Worm (Caenorhabditis elegans) whole organism, L2 larva: Measurements from ENCODE around the gene Y17G7B.3.

Source experiments
- C34F6.9 ChIP-seq: fragments of 150-350 bp; optimal IDR thresholded peaks from 2 replicates; lab custom pipeline; 2014; ENCODE audit warnings: missing biosample characterization, missing genetic modification characterization
- F13H6.1 ChIP-seq: sonication (generic microtip); optimal IDR thresholded peaks from 2 replicates; lab custom pipeline; 2016; ENCODE audit warnings: missing genetic modification characterization, missing compliant biosample characterization
- R02D3.7 ChIP-seq: fragments of 150-350 bp; optimal IDR thresholded peaks from 2 replicates; lab custom pipeline; 2014; ENCODE audit warnings: missing biosample characterization, missing genetic modification characterization
- Y55F3AM.14 ChIP-seq: fragments of 200-800 bp; sonication (Bioruptor generic); optimal IDR thresholded peaks from 2 replicates; lab custom pipeline; 2018; ENCODE audit warnings: mild to moderate bottlenecking, missing genetic modification characterization, missing compliant biosample characterization
- ZK546.5 ChIP-seq: sonication (generic microtip); optimal IDR thresholded peaks from 2 replicates; lab custom pipeline; 2017; ENCODE audit warnings: missing biosample characterization, missing genetic modification characterization
- alr-1 ChIP-seq: fragments of 150-350 bp; optimal IDR thresholded peaks from 2 replicates; lab custom pipeline; 2014; ENCODE audit warnings: missing biosample characterization, missing genetic modification characterization
- ama-1 ChIP-seq: fragments of 150-350 bp; optimal IDR thresholded peaks from 2 replicates; lab custom pipeline; 2018; ENCODE audit warnings: inconsistent platforms
- blmp-1 ChIP-seq: sonication (generic microtip); optimal IDR thresholded peaks from 2 replicates; lab custom pipeline; 2017; ENCODE audit warnings: missing genetic modification characterization, mild to moderate bottlenecking, missing compliant biosample characterization, antibody characterized with exemption, moderate library complexity; ENCODE audit not compliant: insufficient read depth
- ceh-16 ChIP-seq: fragments of 150-350 bp; optimal IDR thresholded peaks from 2 replicates; lab custom pipeline; 2014; ENCODE audit warnings: missing biosample characterization, missing genetic modification characterization
- ceh-82 ChIP-seq: fragments of 150-350 bp; optimal IDR thresholded peaks from 2 replicates; lab custom pipeline; 2014; ENCODE audit warnings: missing biosample characterization, missing genetic modification characterization
- crh-2 ChIP-seq: sonication (generic microtip); optimal IDR thresholded peaks from 2 replicates; lab custom pipeline; 2017; ENCODE audit warnings: missing biosample characterization, missing genetic modification characterization
- dmd-4 ChIP-seq: sonication (generic microtip); optimal IDR thresholded peaks from 2 replicates; lab custom pipeline; 2017; ENCODE audit warnings: missing biosample characterization, missing genetic modification characterization
- egl-27 ChIP-seq: sonication (generic microtip); optimal IDR thresholded peaks from 3 replicates; lab custom pipeline; 2017; ENCODE audit warnings: missing biosample characterization, missing genetic modification reagents, missing genetic modification characterization
- elt-3 ChIP-seq: sonication (generic microtip); optimal IDR thresholded peaks from 2 replicates; lab custom pipeline; 2017; ENCODE audit warnings: missing biosample characterization, missing genetic modification characterization
- fos-1 ChIP-seq: fragments of 150-350 bp; optimal IDR thresholded peaks from 2 replicates; lab custom pipeline; 2014; ENCODE audit warnings: missing biosample characterization, missing genetic modification characterization
- gmeb-1 ChIP-seq: fragments of 150-350 bp; optimal IDR thresholded peaks from 2 replicates; lab custom pipeline; 2014; ENCODE audit warnings: missing biosample characterization, missing genetic modification characterization
- lin-11 ChIP-seq: fragments of 150-350 bp; sonication (generic microtip); optimal IDR thresholded peaks from 2 replicates; lab custom pipeline; 2014; ENCODE audit warnings: missing biosample characterization, missing genetic modification characterization, inconsistent platforms, mixed read lengths
- lin-13 ChIP-seq: fragments of 150-350 bp; optimal IDR thresholded peaks from 2 replicates; lab custom pipeline; 2014; ENCODE audit warnings: missing biosample characterization, missing genetic modification reagents, missing genetic modification characterization
- lin-39 ChIP-seq: fragments of 150-350 bp; optimal IDR thresholded peaks from 2 replicates; lab custom pipeline; 2014; ENCODE audit warnings: missing biosample characterization, missing genetic modification reagents, missing genetic modification characterization
- lsy-2 ChIP-seq, 2 experiments: fragments of 150-350 bp in 1 of 2; sonication (generic microtip) in 1 of 2; optimal IDR thresholded peaks; 2 replicates each; lab custom pipeline; 2014 to 2017; ENCODE audit warnings: missing biosample characterization in 2 of 2, missing genetic modification characterization in 2 of 2
- mab-5 ChIP-seq: fragments of 150-350 bp; optimal IDR thresholded peaks from 2 replicates; lab custom pipeline; 2014; ENCODE audit warnings: missing biosample characterization, missing genetic modification characterization
- mdl-1 ChIP-seq, 2 experiments: fragments of 150-350 bp in 1 of 2; sonication (generic microtip) in 1 of 2; optimal IDR thresholded peaks; 2 replicates each; lab custom pipeline; 2017; ENCODE audit warnings: missing biosample characterization in 2 of 2, missing genetic modification characterization in 2 of 2
- nhr-129 ChIP-seq: fragments of 150-350 bp; optimal IDR thresholded peaks from 2 replicates; lab custom pipeline; 2014; ENCODE audit warnings: missing biosample characterization, missing genetic modification characterization
- nhr-21 ChIP-seq: fragments of 150-350 bp; optimal IDR thresholded peaks from 2 replicates; lab custom pipeline; 2014; ENCODE audit warnings: missing biosample characterization, missing genetic modification characterization
- nhr-25 ChIP-seq: fragments of 150-350 bp; sonication (generic microtip); optimal IDR thresholded peaks from 3 replicates; lab custom pipeline; 2014; ENCODE audit warnings: missing biosample characterization, missing genetic modification characterization
- sma-3 ChIP-seq: sonication (generic microtip); optimal IDR thresholded peaks from 2 replicates; lab custom pipeline; 2016; ENCODE audit warnings: missing genetic modification reagents, missing genetic modification characterization, missing compliant biosample characterization
- sma-9 ChIP-seq, 2 experiments: fragments of 150-350 bp in 1 of 2; sonication (generic microtip) in 1 of 2; optimal IDR thresholded peaks; 2 replicates each; lab custom pipeline; 2014 to 2016; ENCODE audit warnings: missing genetic modification characterization in 2 of 2, mild to moderate bottlenecking in 1 of 2, missing biosample characterization in 1 of 2, missing compliant biosample characterization in 1 of 2, missing genetic modification reagents in 1 of 2, moderate library complexity in 1 of 2
- snpc-4 ChIP-seq: fragments of 150-350 bp; optimal IDR thresholded peaks from 2 replicates; lab custom pipeline; 2014; ENCODE audit warnings: missing biosample characterization, missing genetic modification characterization
- unc-55 ChIP-seq: fragments of 150-350 bp; sonication (generic microtip); optimal IDR thresholded peaks from 3 replicates; lab custom pipeline; 2014; ENCODE audit warnings: missing biosample characterization, missing genetic modification reagents, missing genetic modification characterization
- zag-1 ChIP-seq: fragments of 150-350 bp; optimal IDR thresholded peaks from 2 replicates; lab custom pipeline; 2014; ENCODE audit warnings: missing biosample characterization, missing genetic modification characterization
- ztf-1 ChIP-seq: fragments of 200-800 bp; sonication (Bioruptor generic); conservative IDR thresholded peaks from 2 replicates; pipeline ENCODE4 v1.3.6; 2022; ENCODE audit warnings: missing genetic modification characterization, missing compliant biosample characterization
- ztf-11 ChIP-seq: sonication (generic microtip); optimal IDR thresholded peaks from 2 replicates; lab custom pipeline; 2017; ENCODE audit warnings: missing biosample characterization, missing genetic modification characterization
- ztf-4 ChIP-seq: fragments of 150-350 bp; optimal IDR thresholded peaks from 2 replicates; lab custom pipeline; 2014; ENCODE audit warnings: missing biosample characterization, missing genetic modification characterization

Gene Y17G7B.3

ce11 chrII:11972266-11972665, 16.6 kb upstream of the Y17G7B.3 start:
- TF ChIP-seq dmd-4 (tag; lab: Kevin White, UChicago) (no peak), Y55F3AM.14 (GFP tag; lab: Kevin White, UChicago) (no peak), ztf-1 (no peak), egl-27 (no peak), mdl-1 (tag; optimal IDR thresholded peaks at IDR 0.05; lab: Kevin White, UChicago) (no peak), nhr-21 (tag; lab: Kevin White, UChicago) (no peak), nhr-129 (tag; lab: Kevin White, UChicago) (no peak), lsy-2 (tag; optimal IDR thresholded peaks at IDR 0.05; lab: Kevin White, UChicago) (no peak), ceh-16 (tag; lab: Kevin White, UChicago) (no peak), ZK546.5 (no peak), ztf-4 (tag; lab: Kevin White, UChicago) (no peak), blmp-1 (tag; lab: Kevin White, UChicago) (no peak), ztf-11 (no peak), R02D3.7 (tag; lab: Kevin White, UChicago) (no peak), alr-1 (tag; lab: Kevin White, UChicago) (no peak), gmeb-1 (tag; lab: Kevin White, UChicago) (no peak), elt-3 (tag; lab: Kevin White, UChicago) (no peak)

- TF ChIP-seq dmd-4 (tag; lab: Kevin White, UChicago): no peak
- no peak for TF ChIP-seq lin-39 (tag; lab: Kevin White, UChicago)
- no peak for TF ChIP-seq ceh-82 (tag; lab: Kevin White, UChicago)
- TF ChIP-seq F13H6.1 (tag; lab: Kevin White, UChicago): no peak
- no peak for TF ChIP-seq ama-1 (lab: Kevin White, UChicago)
- no peak for TF ChIP-seq ztf-4 (tag; lab: Kevin White, UChicago)
- no peak for TF ChIP-seq zag-1 (tag; lab: Kevin White, UChicago)
- no peak for TF ChIP-seq snpc-4 (tag; lab: Kevin White, UChicago)
- TF ChIP-seq lin-11: no peak
- no peak for TF ChIP-seq gmeb-1 (tag; lab: Kevin White, UChicago)
- TF ChIP-seq fos-1 (tag; lab: Kevin White, UChicago): no peak
- no peak for TF ChIP-seq sma-9 (GFP tag; optimal IDR thresholded peaks at IDR 0.05; lab: Kevin White, UChicago)
- no peak for TF ChIP-seq sma-9 (tag; optimal IDR thresholded peaks at IDR 0.05; lab: Kevin White, UChicago)
- no peak for TF ChIP-seq elt-3 (tag; lab: Kevin White, UChicago)
- TF ChIP-seq mab-5 (tag; lab: Kevin White, UChicago): no peak
- no peak for TF ChIP-seq nhr-25 (tag; lab: Kevin White, UChicago)
- no peak for TF ChIP-seq lin-13 (GFP tag; lab: Kevin White, UChicago)
Observed at ce11 chrII:11973632-11974031, 15.2 kb upstream of the Y17G7B.3 start, which contains the start of gene acbp-6. Gene acbp-6 (minus strand): TSS chrII:11973732.

ce11 chrII:11974048-11974995, 14.5 kb upstream of the Y17G7B.3 start:
- peak; percentile 6 for TF ChIP-seq snpc-4 (tag; lab: Kevin White, UChicago)
- TF ChIP-seq Y55F3AM.14 (GFP tag; lab: Kevin White, UChicago): peak; percentile 39
- TF ChIP-seq mdl-1 (tag; optimal IDR thresholded peaks at IDR 0.05; lab: Kevin White, UChicago): no peak
- peak; percentile 33 for TF ChIP-seq sma-3 (GFP tag; lab: Kevin White, UChicago)
- no peak for TF ChIP-seq nhr-25 (tag; lab: Kevin White, UChicago)
- no peak for TF ChIP-seq lin-11
- TF ChIP-seq unc-55 (GFP tag; lab: Kevin White, UChicago): peak; percentile 45
- peak; percentile 86 for TF ChIP-seq ama-1 (lab: Kevin White, UChicago)
- TF ChIP-seq fos-1 (tag; lab: Kevin White, UChicago): peak; percentile 80
- TF ChIP-seq ztf-4 (tag; lab: Kevin White, UChicago): peak; percentile 58
- TF ChIP-seq zag-1 (tag; lab: Kevin White, UChicago): no peak
- peak; percentile 28 for TF ChIP-seq crh-2 (tag; lab: Kevin White, UChicago)
- 0 out of 2 replicates have a peak, but pooled peaks have one; percentile 82 for TF ChIP-seq ztf-1
- TF ChIP-seq lin-13 (GFP tag; lab: Kevin White, UChicago): peak; percentile 46
- TF ChIP-seq F13H6.1 (tag; lab: Kevin White, UChicago): peak; percentile 8
- peak; percentile 34 for TF ChIP-seq C34F6.9
- TF ChIP-seq gmeb-1 (tag; lab: Kevin White, UChicago): peak; percentile 58
- TF ChIP-seq lsy-2 (tag; optimal IDR thresholded peaks at IDR 0.05; lab: Kevin White, UChicago): peak; percentile 17 to 57
